Fruit fly (Drosophila melanogaster) whole organism, pupa: ENCODE measurements around the gene CG12081.

Experiments used
- CG10348 ChIP-seq: fragments of 200-800 bp; sonication (Bioruptor generic); IDR thresholded peaks from 2 replicates; pipeline ENCODE4 v1.3.6; 2022; ENCODE audit warnings: missing biosample characterization, missing genetic modification characterization
- CG12605 ChIP-seq: fragments of 200-800 bp; sonication (Bioruptor generic); IDR thresholded peaks from 2 replicates; pipeline ENCODE4 v1.3.6; 2022; ENCODE audit warnings: missing biosample characterization, missing genetic modification characterization
- CG13204 ChIP-seq: fragments of 200-800 bp; sonication (Bioruptor generic); optimal IDR thresholded peaks from 2 replicates; lab custom pipeline; 2018; ENCODE audit warnings: missing biosample characterization, mild to moderate bottlenecking, missing genetic modification characterization, moderate library complexity
- CG14655 ChIP-seq: fragments of 200-800 bp; sonication (Bioruptor generic); optimal IDR thresholded peaks from 3 replicates; lab custom pipeline; 2017; ENCODE audit warnings: mild to moderate bottlenecking, missing biosample characterization, missing genetic modification reagents, missing genetic modification characterization
- CG15710 ChIP-seq: fragments of 200-800 bp; sonication (Bioruptor generic); optimal IDR thresholded peaks from 2 replicates; lab custom pipeline; 2018; ENCODE audit warnings: missing biosample characterization, mild to moderate bottlenecking, missing genetic modification characterization, moderate library complexity
- CG17806 ChIP-seq: fragments of 200-800 bp; sonication (Bioruptor generic); optimal IDR thresholded peaks from 2 replicates; lab custom pipeline; 2018; ENCODE audit warnings: missing biosample characterization, mild to moderate bottlenecking, missing genetic modification characterization, moderate library complexity
- CG32121 ChIP-seq: fragments of 200-800 bp; sonication (Bioruptor generic); IDR thresholded peaks from 2 replicates; pipeline ENCODE4 v1.3.6; 2022; ENCODE audit warnings: missing biosample characterization, missing genetic modification characterization
- D1 ChIP-seq: fragments of 200-800 bp; sonication (Bioruptor generic); optimal IDR thresholded peaks from 2 replicates; lab custom pipeline; 2018; ENCODE audit warnings: missing biosample characterization, mild to moderate bottlenecking, missing genetic modification characterization, moderate library complexity
- Ets98B ChIP-seq: fragments of 200-800 bp; sonication (Bioruptor generic); IDR thresholded peaks from 2 replicates; pipeline ENCODE4 v1.3.6; 2022; ENCODE audit warnings: missing biosample characterization, missing genetic modification characterization
- Snoo ChIP-seq: fragments of 200-800 bp; sonication (Bioruptor generic); optimal IDR thresholded peaks from 3 replicates; lab custom pipeline; 2017; ENCODE audit warnings: missing biosample characterization, mild to moderate bottlenecking, missing genetic modification characterization, inconsistent platforms
- fd96Ca ChIP-seq: fragments of 200-800 bp; sonication (Bioruptor generic); IDR thresholded peaks from 3 replicates; pipeline ENCODE4 v1.3.6; 2022; ENCODE audit warnings: missing biosample characterization, missing genetic modification characterization

DNA sequence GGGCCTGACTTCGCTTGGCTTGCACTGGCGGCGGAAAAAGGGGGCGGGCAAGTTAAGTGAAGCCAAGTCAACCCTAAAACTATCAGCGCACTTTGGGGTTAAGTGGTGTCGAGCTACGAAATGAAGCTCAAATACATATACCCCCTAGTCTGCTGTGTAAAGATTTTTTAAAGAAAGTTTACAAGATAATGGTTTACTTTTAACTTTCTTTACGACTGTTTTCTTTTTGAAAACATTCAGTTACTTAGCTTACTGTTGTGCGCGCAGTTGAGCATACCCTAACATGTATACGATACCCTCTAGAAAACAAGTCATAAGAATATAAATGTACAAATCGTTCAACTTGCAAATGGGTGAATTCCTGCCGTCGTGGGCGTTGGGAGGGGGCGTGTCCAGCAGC is 45.9 kb upstream of the CG12081 start:
- TF ChIP-seq CG14655 (GFP tag; lab: Kevin White, UChicago): no peak
- no peak for TF ChIP-seq CG13204
- TF ChIP-seq fd96Ca: no peak
- TF ChIP-seq Snoo: no peak
- peak; percentile 11 for TF ChIP-seq CG17806 (tag; lab: Kevin White, UChicago)
- TF ChIP-seq CG10348: no peak
- TF ChIP-seq CG32121 (GFP tag; lab: Robert Waterston, UW): no peak
- TF ChIP-seq CG12605: no peak
- TF ChIP-seq CG15710 (tag; lab: Kevin White, UChicago): no peak
- TF ChIP-seq D1 (tag; lab: Kevin White, UChicago): no peak
- no peak for TF ChIP-seq Ets98B (GFP tag; lab: Robert Waterston, UW)
